Fruit fly (Drosophila melanogaster) whole organism, embryonic: ENCODE measurements around the gene Lcp65Ab1.
A peak's percentile ranks its signal among the peaks of the same experiment; 100 is the strongest.

Experiments used
- B-H2 ChIP-seq: fragments of 200-800 bp; sonication (Bioruptor generic); optimal IDR thresholded peaks from 2 replicates; lab custom pipeline; 2018; ENCODE audit warnings: missing biosample characterization, mild to moderate bottlenecking, missing genetic modification characterization
- BEAF-32 ChIP-seq: fragments of 200-800 bp; sonication (Bioruptor generic); optimal IDR thresholded peaks from 3 replicates; lab custom pipeline; 2017; ENCODE audit warnings: missing biosample characterization, missing genetic modification characterization, mild to moderate bottlenecking, moderate library complexity, missing genetic modification reagents
- Bgb ChIP-seq: fragments of 200-800 bp; sonication (Bioruptor generic); IDR thresholded peaks from 2 replicates; pipeline ENCODE4 v1.3.6; 2022; ENCODE audit warnings: missing biosample characterization, missing genetic modification characterization; ENCODE audit not compliant: partially characterized antibody
- CG10267 ChIP-seq: fragments of 200-800 bp; sonication (Bioruptor generic); optimal IDR thresholded peaks from 2 replicates; lab custom pipeline; 2018; ENCODE audit warnings: missing biosample characterization, mild to moderate bottlenecking, missing genetic modification characterization, moderate library complexity
- CG13775 ChIP-seq: fragments of 200-800 bp; sonication (Bioruptor generic); optimal IDR thresholded peaks from 3 replicates; lab custom pipeline; 2017; ENCODE audit warnings: missing biosample characterization, mild to moderate bottlenecking, missing genetic modification characterization
- CG14860 ChIP-seq: fragments of 200-800 bp; sonication (Bioruptor generic); IDR thresholded peaks from 3 replicates; pipeline ENCODE4 v1.3.6; 2022; ENCODE audit warnings: missing biosample characterization, missing genetic modification characterization; ENCODE audit not compliant: partially characterized antibody
- CG15479 ChIP-seq: fragments of 200-800 bp; sonication (Bioruptor generic); optimal IDR thresholded peaks from 3 replicates; lab custom pipeline; 2019; ENCODE audit warnings: missing biosample characterization, mild to moderate bottlenecking, missing genetic modification characterization, moderate library complexity
- CG16813 ChIP-seq: fragments of 200-800 bp; sonication (Bioruptor generic); IDR thresholded peaks from 3 replicates; pipeline ENCODE4 v1.3.6; 2022; ENCODE audit warnings: missing biosample characterization, missing genetic modification characterization; ENCODE audit not compliant: partially characterized antibody
- CG17186 ChIP-seq: fragments of 200-800 bp; sonication (Bioruptor generic); optimal IDR thresholded peaks from 3 replicates; lab custom pipeline; 2017; ENCODE audit warnings: missing biosample characterization, missing genetic modification reagents, missing genetic modification characterization
- CG2116 ChIP-seq: fragments of 200-800 bp; sonication (Bioruptor generic); optimal IDR thresholded peaks from 3 replicates; lab custom pipeline; 2018; ENCODE audit warnings: missing biosample characterization, mild to moderate bottlenecking, missing genetic modification characterization
- CG30020 ChIP-seq: fragments of 200-800 bp; optimal IDR thresholded peaks from 2 replicates; lab custom pipeline; 2019; ENCODE audit warnings: missing biosample characterization, mild to moderate bottlenecking, missing genetic modification characterization, moderate library complexity
- CG30403 ChIP-seq: fragments of 200-800 bp; sonication (Bioruptor generic); optimal IDR thresholded peaks from 3 replicates; lab custom pipeline; 2016; ENCODE audit warnings: missing biosample characterization, missing genetic modification characterization
- CG34224 ChIP-seq: fragments of 200-800 bp; sonication (Bioruptor generic); IDR thresholded peaks from 3 replicates; pipeline ENCODE4 v1.3.6; 2022; ENCODE audit warnings: missing biosample characterization, missing genetic modification characterization; ENCODE audit not compliant: partially characterized antibody
- CG4404 ChIP-seq: fragments of 200-800 bp; sonication (Bioruptor generic); IDR thresholded peaks from 2 replicates; pipeline ENCODE4 v1.3.6; 2022; ENCODE audit warnings: missing biosample characterization, missing genetic modification characterization
- CG6175 ChIP-seq: fragments of 200-800 bp; sonication (Bioruptor generic); IDR thresholded peaks from 3 replicates; pipeline ENCODE4 v1.3.6; 2022; ENCODE audit warnings: missing biosample characterization, missing genetic modification characterization
- CG6689 ChIP-seq: fragments of 200-800 bp; sonication (Bioruptor generic); IDR thresholded peaks from 2 replicates; pipeline ENCODE4 v1.3.6; 2022; ENCODE audit warnings: missing biosample characterization, missing genetic modification characterization
- CG7786 ChIP-seq: fragments of 200-800 bp; sonication (Bioruptor generic); optimal IDR thresholded peaks from 2 replicates; lab custom pipeline; 2016; ENCODE audit warnings: missing biosample characterization, missing genetic modification characterization
- CG7963 ChIP-seq: fragments of 200-800 bp; sonication (Bioruptor generic); IDR thresholded peaks from 3 replicates; pipeline ENCODE4 v1.3.6; 2022; ENCODE audit warnings: missing biosample characterization, missing genetic modification characterization; ENCODE audit not compliant: partially characterized antibody
- Dll ChIP-seq: fragments of 200-800 bp; sonication (Bioruptor generic); IDR thresholded peaks from 4 replicates; pipeline ENCODE4 v1.3.6; 2022; ENCODE audit warnings: missing biosample characterization, missing genetic modification characterization; ENCODE audit not compliant: partially characterized antibody
- Doc3 ChIP-seq: fragments of 200-800 bp; sonication (Bioruptor generic); IDR thresholded peaks from 3 replicates; pipeline ENCODE4 v1.3.6; 2022; ENCODE audit warnings: missing biosample characterization, missing genetic modification characterization; ENCODE audit not compliant: partially characterized antibody
- E2f2 ChIP-seq: fragments of 200-800 bp; sonication (Bioruptor generic); IDR thresholded peaks from 2 replicates; pipeline ENCODE4 v1.3.6; 2022; ENCODE audit warnings: missing biosample characterization, missing genetic modification characterization
- Ets65A ChIP-seq: fragments of 200-800 bp; sonication (Bioruptor generic); peaks from one replicate; lab custom pipeline; 2016; ENCODE audit warnings: missing biosample characterization, missing genetic modification characterization
- Fer1 ChIP-seq: fragments of 200-800 bp; sonication (Bioruptor generic); optimal IDR thresholded peaks from 2 replicates; lab custom pipeline; 2017; ENCODE audit warnings: missing biosample characterization, mild to moderate bottlenecking, missing genetic modification characterization
- Hr3 ChIP-seq: fragments of 200-800 bp; sonication (Bioruptor generic); optimal IDR thresholded peaks from 3 replicates; lab custom pipeline; 2016; ENCODE audit warnings: missing biosample characterization, missing genetic modification characterization
- Lhr ChIP-seq: fragments of 200-800 bp; sonication (Bioruptor generic); optimal IDR thresholded peaks from 3 replicates; lab custom pipeline; 2017; ENCODE audit warnings: mild to moderate bottlenecking, missing biosample characterization, missing genetic modification reagents, missing genetic modification characterization
- MESR4 ChIP-seq: fragments of 200-800 bp; sonication (Bioruptor generic); optimal IDR thresholded peaks from 2 replicates; lab custom pipeline; 2018; ENCODE audit warnings: missing biosample characterization, mild to moderate bottlenecking, missing genetic modification characterization, moderate library complexity
- Med ChIP-seq: fragments of 200-800 bp; sonication (Bioruptor generic); peaks from one replicate; lab custom pipeline; 2016; ENCODE audit warnings: missing biosample characterization, missing genetic modification characterization, mild to moderate bottlenecking, inconsistent platforms, moderate library complexity
- PHDP ChIP-seq: fragments of 200-800 bp; sonication (Bioruptor generic); optimal IDR thresholded peaks from 3 replicates; lab custom pipeline; 2018; ENCODE audit warnings: missing biosample characterization, mild to moderate bottlenecking, missing genetic modification characterization, moderate library complexity
- Ssrp ChIP-seq: fragments of 200-800 bp; sonication (Bioruptor generic); optimal IDR thresholded peaks from 2 replicates; lab custom pipeline; 2018; ENCODE audit warnings: missing biosample characterization, mild to moderate bottlenecking, missing genetic modification characterization, moderate library complexity
- az2 ChIP-seq: fragments of 200-800 bp; sonication (Bioruptor generic); optimal IDR thresholded peaks from 3 replicates; lab custom pipeline; 2016; ENCODE audit warnings: missing biosample characterization, missing genetic modification characterization
- dmrt11E ChIP-seq: fragments of 200-800 bp; sonication (Bioruptor generic); optimal IDR thresholded peaks from 3 replicates; lab custom pipeline; 2018; ENCODE audit warnings: missing biosample characterization, mild to moderate bottlenecking, missing genetic modification characterization, moderate library complexity
- fd3F ChIP-seq: fragments of 200-800 bp; sonication (Bioruptor generic); optimal IDR thresholded peaks from 2 replicates; lab custom pipeline; 2018; ENCODE audit warnings: missing biosample characterization, mild to moderate bottlenecking, missing genetic modification characterization, moderate library complexity
- fd96Cb ChIP-seq: fragments of 200-800 bp; sonication (Bioruptor generic); optimal IDR thresholded peaks from 2 replicates; lab custom pipeline; 2018; ENCODE audit warnings: missing biosample characterization, mild to moderate bottlenecking, missing genetic modification characterization, moderate library complexity
- gsb ChIP-seq: fragments of 200-800 bp; sonication (Bioruptor generic); IDR thresholded peaks from 2 replicates; pipeline ENCODE4 v1.3.6; 2022; ENCODE audit warnings: missing biosample characterization, missing genetic modification characterization
- hb ChIP-seq: fragments of 200-800 bp; sonication (Bioruptor generic); IDR thresholded peaks from 3 replicates; pipeline ENCODE4 v1.3.6; 2022; ENCODE audit warnings: missing biosample characterization, missing genetic modification characterization; ENCODE audit not compliant: partially characterized antibody
- hbn ChIP-seq: fragments of 200-800 bp; sonication (Bioruptor generic); IDR thresholded peaks from 2 replicates; pipeline ENCODE4 v1.3.6; 2022; ENCODE audit warnings: missing biosample characterization, missing genetic modification characterization; ENCODE audit not compliant: partially characterized antibody
- hkb ChIP-seq, 2 experiments: fragments of 200-800 bp in 1 of 2; fragments of >200 bp in 1 of 2; sonication (Bioruptor generic) in 1 of 2; IDR thresholded peaks in 1 of 2; optimal IDR thresholded peaks in 1 of 2; 2 replicates each; pipeline versions ENCODE4 v1.3.6 to Lab custom; 2017 to 2022; ENCODE audit warnings: missing biosample characterization in 1 of 2, missing genetic modification characterization in 1 of 2
- ind ChIP-seq: fragments of 200-800 bp; sonication (Bioruptor generic); optimal IDR thresholded peaks from 3 replicates; lab custom pipeline; 2016; ENCODE audit warnings: missing biosample characterization, missing genetic modification characterization
- mld ChIP-seq: fragments of 200-800 bp; sonication (Bioruptor generic); IDR thresholded peaks from 3 replicates; pipeline ENCODE4 v1.3.6; 2022; ENCODE audit warnings: missing biosample characterization, missing genetic modification characterization; ENCODE audit not compliant: partially characterized antibody
- phol ChIP-seq: fragments of 200-800 bp; sonication (Bioruptor generic); optimal IDR thresholded peaks from 3 replicates; lab custom pipeline; 2018; ENCODE audit warnings: missing biosample characterization, mild to moderate bottlenecking, missing genetic modification characterization, moderate library complexity
- prd ChIP-seq, 3 experiments: fragments of >200 bp in 2 of 3; fragments of 200-800 bp in 1 of 3; sonication (Bioruptor generic) in 1 of 3; optimal IDR thresholded peaks in 2 of 3; IDR thresholded peaks in 1 of 3; 2 replicates in 2 of 3; 3 replicates in 1 of 3; pipeline versions ENCODE4 v1.3.6 to Lab custom; 2017 to 2022; ENCODE audit warnings: missing biosample characterization in 1 of 3, missing genetic modification characterization in 1 of 3
- so ChIP-seq: fragments of 200-800 bp; sonication (Bioruptor generic); IDR thresholded peaks from 3 replicates; pipeline ENCODE4 v1.3.6; 2022; ENCODE audit warnings: missing biosample characterization, missing genetic modification characterization
- stwl ChIP-seq: fragments of 200-800 bp; sonication (Bioruptor generic); optimal IDR thresholded peaks from 3 replicates; lab custom pipeline; 2018; ENCODE audit warnings: missing biosample characterization, mild to moderate bottlenecking, missing genetic modification characterization, moderate library complexity
- trem ChIP-seq: fragments of 200-800 bp; optimal IDR thresholded peaks from 3 replicates; lab custom pipeline; 2019; ENCODE audit warnings: missing biosample characterization, mild to moderate bottlenecking, missing genetic modification characterization, moderate library complexity
- vfl ChIP-seq: fragments of 200-800 bp; sonication (Bioruptor generic); optimal IDR thresholded peaks from 2 replicates; lab custom pipeline; 2016; ENCODE audit warnings: missing biosample characterization, missing genetic modification characterization
- zen2 ChIP-seq: fragments of 200-800 bp; sonication (Bioruptor generic); IDR thresholded peaks from 3 replicates; pipeline ENCODE4 v1.3.6; 2022; ENCODE audit warnings: missing biosample characterization, missing genetic modification characterization; ENCODE audit not compliant: partially characterized antibody
- zfh2 ChIP-seq: fragments of 200-800 bp; sonication (Bioruptor generic); optimal IDR thresholded peaks from 2 replicates; lab custom pipeline; 2016; ENCODE audit warnings: missing biosample characterization, missing genetic modification characterization

The Lcp65Ab1 gene

DNA sequence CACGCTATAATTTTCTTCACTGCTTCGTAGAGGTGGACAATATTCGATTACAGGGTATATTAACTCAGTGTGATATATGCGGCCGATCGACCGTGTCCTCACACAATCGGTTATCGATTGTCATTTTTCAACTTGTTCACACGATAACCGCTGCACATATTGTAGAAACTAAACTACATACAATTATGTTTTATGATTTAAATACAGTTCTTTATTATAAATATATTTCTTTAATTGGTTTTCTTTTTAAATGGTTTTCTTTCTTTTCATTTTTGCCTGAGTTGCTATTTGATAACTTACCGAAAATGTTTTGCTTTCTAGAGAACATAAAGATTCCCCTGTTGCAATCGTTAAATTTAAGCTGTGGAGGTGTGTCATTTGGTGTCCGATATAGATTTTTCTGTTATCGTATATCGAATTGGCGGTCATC, 24.5 kb downstream of the Lcp65Ab1 start, which contains the start of the genes fmt and CG7376 (continued):
- TF ChIP-seq CG13775 (peak; percentile 49), ind (GFP tag; lab: Kevin White, UChicago) (peak; percentile 31), fd96Cb (tag; lab: Kevin White, UChicago) (peak; percentile 15), E2f2 (GFP tag; lab: Robert Waterston, UW) (peak; percentile 65), hb (peak; percentile 86), CG30403 (GFP tag; lab: Kevin White, UChicago) (peak; percentile 48), CG7963 (GFP tag; lab: Robert Waterston, UW) (peak; percentile 85), CG7786 (GFP tag; lab: Kevin White, UChicago) (no peak), CG2116 (peak; percentile 93), CG6689 (GFP tag; lab: Robert Waterston, UW) (no peak), MESR4 (GFP tag; lab: Kevin White, UChicago) (no peak), so (GFP tag; lab: Robert Waterston, UW) (no peak), CG4404 (GFP tag; lab: Robert Waterston, UW) (no peak), mld (GFP tag; lab: Robert Waterston, UW) (peak; percentile 61; the same call in 2 of the 3 replicates), dmrt11E (tag; lab: Kevin White, UChicago) (peak; percentile 33), CG34224 (GFP tag; lab: Robert Waterston, UW) (peak; percentile 69; the same call in 2 of the 3 replicates), CG16813 (peak; percentile 81), stwl (peak; percentile 86), PHDP (no peak), BEAF-32 (GFP tag; lab: Kevin White, UChicago) (peak; percentile 63), zen2 (GFP tag; lab: Robert Waterston, UW) (peak; percentile 54; the same call in 1 of the 3 replicates), phol (peak; percentile 68), hbn (peak; percentile 40; the same call in 1 of the 2 replicates), gsb (no peak), CG6175 (GFP tag; lab: Robert Waterston, UW) (no peak), Hr3 (GFP tag; lab: Kevin White, UChicago) (peak; percentile 39), Bgb (peak; percentile 71), Ets65A (peak; percentile 42), Dll (peak; percentile 74; the same call in 3 of the 4 replicates), B-H2 (peak; percentile 43), CG10267 (tag; lab: Kevin White, UChicago) (peak; percentile 71), Doc3 (GFP tag; lab: Robert Waterston, UW) (0 out of 3 replicates have a peak, but pooled peaks have one; percentile 47), Ssrp (tag; lab: Kevin White, UChicago) (peak; percentile 15), az2 (GFP tag; lab: Kevin White, UChicago) (peak; percentile 7), prd (optimal IDR thresholded peaks at IDR 0.05; lab: Kevin White, UChicago) (no peak), prd (GFP tag; IDR thresholded peaks at IDR 0.05; lab: Robert Waterston, UW) (peak; percentile 35; the same call in 1 of the 3 replicates), CG14860 (GFP tag; lab: Robert Waterston, UW) (peak; percentile 89), CG15479 (GFP tag; lab: Kevin White, UChicago) (peak; percentile 36), trem (peak; percentile 72), Med (GFP tag; lab: Kevin White, UChicago) (no peak), vfl (no peak), Fer1 (no peak), zfh2 (GFP tag; lab: Kevin White, UChicago) (no peak), CG17186 (GFP tag; lab: Kevin White, UChicago) (peak; percentile 39), CG30020 (tag; lab: Kevin White, UChicago) (peak; percentile 94), Lhr (GFP tag; lab: Kevin White, UChicago) (peak; percentile 29), hkb (optimal IDR thresholded peaks at IDR 0.05; lab: Kevin White, UChicago) (peak; percentile 37), hkb (GFP tag; IDR thresholded peaks at IDR 0.05; lab: Robert Waterston, UW) (no peak), fd3F (GFP tag; lab: Kevin White, UChicago) (peak; percentile 37)
